Worm (Caenorhabditis elegans) whole organism, L4/young adult: Measurements from ENCODE around the gene ets-5.

Experiments
- W03F9.2 ChIP-seq: fragments of 150-350 bp; optimal IDR thresholded peaks from 2 replicates; lab custom pipeline; 2014; ENCODE audit warnings: missing biosample characterization, missing genetic modification characterization
- him-1 ChIP-seq: sonication (generic microtip); optimal IDR thresholded peaks from 2 replicates; lab custom pipeline; 2016; ENCODE audit warnings: missing genotype, missing genetic modification reagents, missing genetic modification characterization, missing compliant biosample characterization

DNA sequence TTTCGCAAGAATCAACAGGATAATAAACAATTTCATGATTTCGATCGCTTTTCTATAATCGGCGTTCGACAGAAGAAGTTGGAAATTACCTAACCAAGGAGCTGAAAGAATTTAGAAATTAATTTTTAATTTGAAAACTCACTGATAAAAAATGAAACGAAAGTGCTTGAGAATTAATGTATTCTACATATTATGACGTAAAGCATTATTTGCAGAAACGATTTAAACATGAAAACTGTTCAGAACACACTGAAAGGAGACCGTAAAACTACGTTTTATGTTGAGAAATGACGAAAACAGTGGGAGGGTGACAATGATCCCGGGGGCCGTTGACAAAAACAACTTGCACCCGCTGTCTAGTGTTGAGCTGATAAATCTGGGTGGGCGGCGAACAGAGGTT lies 46.7 kb downstream of the ets-5 start, which contains the start of gene ZC449.5:
- TF ChIP-seq him-1 (tag; lab: Kevin White, UChicago), result no peak
- no peak for TF ChIP-seq W03F9.2 (tag; lab: Kevin White, UChicago)
